Worm (Caenorhabditis elegans) whole organism, late embryonic: ENCODE results near the gene rcq-5.
A peak's percentile ranks its signal among the peaks of the same experiment; 100 is the strongest.

ENCODE experiments used
- C08G9.2 ChIP-seq: sonication (generic microtip); optimal IDR thresholded peaks from 2 replicates; lab custom pipeline; 2016; ENCODE audit warnings: mild to moderate bottlenecking, missing genetic modification characterization, moderate library complexity, missing compliant biosample characterization
- C38D4.7 ChIP-seq: fragments of 200-800 bp; sonication (Bioruptor generic); optimal IDR thresholded peaks from 2 replicates; lab custom pipeline; 2018; ENCODE audit warnings: mild to moderate bottlenecking, missing genetic modification characterization, moderate library complexity, missing compliant biosample characterization
- F13H6.1 ChIP-seq: sonication (generic microtip); optimal IDR thresholded peaks from 2 replicates; lab custom pipeline; 2016; ENCODE audit warnings: missing genetic modification characterization, missing compliant biosample characterization
- K09A11.1 ChIP-seq: sonication (generic microtip); optimal IDR thresholded peaks from 2 replicates; lab custom pipeline; 2017; ENCODE audit warnings: antibody characterized with exemption, mild to moderate bottlenecking, missing genetic modification characterization, missing compliant biosample characterization; ENCODE audit not compliant: insufficient read depth
- ama-1 ChIP-seq: fragments of 150-350 bp; optimal IDR thresholded peaks from 2 replicates; lab custom pipeline; 2014
- ceh-18 ChIP-seq: sonication (generic microtip); optimal IDR thresholded peaks from 2 replicates; lab custom pipeline; 2016; ENCODE audit warnings: missing genetic modification characterization, missing compliant biosample characterization
- ceh-19 ChIP-seq: fragments of 200-800 bp; sonication (Bioruptor generic); optimal IDR thresholded peaks from 2 replicates; lab custom pipeline; 2018; ENCODE audit warnings: mild to moderate bottlenecking, missing genetic modification characterization, missing compliant biosample characterization
- ceh-24 ChIP-seq: sonication (generic microtip); optimal IDR thresholded peaks from 2 replicates; lab custom pipeline; 2016; ENCODE audit warnings: mild to moderate bottlenecking, missing genetic modification characterization, missing compliant biosample characterization
- ceh-31 ChIP-seq: sonication (generic microtip); optimal IDR thresholded peaks from 2 replicates; lab custom pipeline; 2016; ENCODE audit warnings: missing genetic modification characterization, missing compliant biosample characterization
- ceh-6 ChIP-seq: fragments of 200-800 bp; sonication (Bioruptor generic); optimal IDR thresholded peaks from 2 replicates; lab custom pipeline; 2018; ENCODE audit warnings: mild to moderate bottlenecking, missing genetic modification characterization, missing compliant biosample characterization
- dmd-4 ChIP-seq: sonication (generic microtip); optimal IDR thresholded peaks from 2 replicates; lab custom pipeline; 2016; ENCODE audit warnings: borderline replicate concordance, missing genetic modification characterization, missing compliant biosample characterization
- elt-2 ChIP-seq: sonication (generic microtip); optimal IDR thresholded peaks from 2 replicates; lab custom pipeline; 2016; ENCODE audit warnings: missing genetic modification reagents, missing genetic modification characterization, missing compliant biosample characterization
- elt-4 ChIP-seq: sonication (generic microtip); optimal IDR thresholded peaks from 2 replicates; lab custom pipeline; 2016; ENCODE audit warnings: missing genetic modification characterization, missing compliant biosample characterization
- ets-4 ChIP-seq: sonication (generic microtip); optimal IDR thresholded peaks from 2 replicates; lab custom pipeline; 2016; ENCODE audit warnings: missing genetic modification characterization, missing compliant biosample characterization
- eyg-1 ChIP-seq: sonication (generic microtip); optimal IDR thresholded peaks from 2 replicates; lab custom pipeline; 2016; ENCODE audit warnings: missing genotype, missing genetic modification characterization, missing compliant biosample characterization
- fax-1 ChIP-seq: sonication (generic microtip); optimal IDR thresholded peaks from 2 replicates; lab custom pipeline; 2016; ENCODE audit warnings: missing genotype, missing genetic modification characterization, missing compliant biosample characterization
- fkh-6 ChIP-seq: sonication (generic microtip); optimal IDR thresholded peaks from 2 replicates; lab custom pipeline; 2016; ENCODE audit warnings: missing genetic modification characterization, missing compliant biosample characterization
- hlh-13 ChIP-seq: fragments of 200-800 bp; sonication (Bioruptor generic); optimal IDR thresholded peaks from 2 replicates; lab custom pipeline; 2018; ENCODE audit warnings: mild to moderate bottlenecking, missing genetic modification characterization, missing compliant biosample characterization
- hlh-15 ChIP-seq: sonication (generic microtip); optimal IDR thresholded peaks from 2 replicates; lab custom pipeline; 2016; ENCODE audit warnings: missing genetic modification characterization, missing compliant biosample characterization
- hlh-30 ChIP-seq: sonication (generic microtip); optimal IDR thresholded peaks from 2 replicates; lab custom pipeline; 2017; ENCODE audit warnings: antibody characterized with exemption, missing genetic modification characterization, missing compliant biosample characterization; ENCODE audit not compliant: insufficient read depth
- hlh-6 ChIP-seq: sonication (generic microtip); optimal IDR thresholded peaks from 2 replicates; lab custom pipeline; 2016; ENCODE audit warnings: missing genotype, missing genetic modification characterization, missing compliant biosample characterization
- hlh-8 ChIP-seq: sonication (generic microtip); optimal IDR thresholded peaks from 2 replicates; lab custom pipeline; 2016; ENCODE audit warnings: missing genotype, missing genetic modification characterization, missing compliant biosample characterization
- lim-6 ChIP-seq: sonication (generic microtip); optimal IDR thresholded peaks from 2 replicates; lab custom pipeline; 2016; ENCODE audit warnings: missing genetic modification characterization, missing compliant biosample characterization
- madf-2 ChIP-seq: sonication (generic microtip); optimal IDR thresholded peaks from 2 replicates; lab custom pipeline; 2017; ENCODE audit warnings: missing genetic modification characterization, missing compliant biosample characterization
- mec-3 ChIP-seq: sonication (generic microtip); optimal IDR thresholded peaks from 2 replicates; lab custom pipeline; 2016; ENCODE audit warnings: borderline replicate concordance, missing genetic modification characterization, missing compliant biosample characterization
- nfya-1 ChIP-seq: sonication (generic microtip); optimal IDR thresholded peaks from 2 replicates; lab custom pipeline; 2017; ENCODE audit warnings: missing genetic modification characterization, mild to moderate bottlenecking, missing compliant biosample characterization, antibody characterized with exemption, moderate library complexity
- nhr-232 ChIP-seq: sonication (generic microtip); optimal IDR thresholded peaks from 2 replicates; lab custom pipeline; 2016; ENCODE audit warnings: missing genetic modification characterization, missing compliant biosample characterization
- npax-4 ChIP-seq: sonication (generic microtip); optimal IDR thresholded peaks from 2 replicates; lab custom pipeline; 2016; ENCODE audit warnings: missing genetic modification characterization, missing compliant biosample characterization
- pax-1 ChIP-seq: fragments of 150-350 bp; optimal IDR thresholded peaks from 2 replicates; lab custom pipeline; 2014; ENCODE audit warnings: missing biosample characterization, missing genetic modification characterization
- pha-2 ChIP-seq: sonication (generic microtip); optimal IDR thresholded peaks from 2 replicates; lab custom pipeline; 2017; ENCODE audit warnings: mild to moderate bottlenecking, missing genetic modification characterization, missing compliant biosample characterization
- pqm-1 ChIP-seq: sonication (generic microtip); optimal IDR thresholded peaks from 2 replicates; lab custom pipeline; 2016; ENCODE audit warnings: missing genetic modification characterization, missing compliant biosample characterization
- pros-1 ChIP-seq: fragments of 150-350 bp; optimal IDR thresholded peaks from 2 replicates; lab custom pipeline; 2014; ENCODE audit warnings: missing biosample characterization, missing genetic modification reagents, missing genetic modification characterization
- ref-2 ChIP-seq: sonication (generic microtip); optimal IDR thresholded peaks from 2 replicates; lab custom pipeline; 2016; ENCODE audit warnings: missing genetic modification characterization, missing compliant biosample characterization
- sox-2 ChIP-seq: fragments of 200-800 bp; sonication (Bioruptor generic); IDR thresholded peaks from 2 replicates; pipeline ENCODE4 v1.3.6; 2022; ENCODE audit warnings: missing genetic modification reagents, missing genetic modification characterization, missing compliant biosample characterization
- tbx-7 ChIP-seq: sonication (generic microtip); optimal IDR thresholded peaks from 2 replicates; lab custom pipeline; 2016; ENCODE audit warnings: missing genotype, missing genetic modification characterization, missing compliant biosample characterization
- ttx-3 ChIP-seq: sonication (generic microtip); optimal IDR thresholded peaks from 2 replicates; lab custom pipeline; 2016; ENCODE audit warnings: missing genetic modification reagents, missing genetic modification characterization, missing compliant biosample characterization
- unc-55 ChIP-seq: sonication (generic microtip); optimal IDR thresholded peaks from 2 replicates; lab custom pipeline; 2017; ENCODE audit warnings: missing biosample characterization, missing genetic modification reagents, missing genetic modification characterization
- ztf-16 ChIP-seq: sonication (generic microtip); optimal IDR thresholded peaks from 2 replicates; lab custom pipeline; 2017; ENCODE audit warnings: missing genetic modification characterization, missing compliant biosample characterization

rcq-5 gene

DNA sequence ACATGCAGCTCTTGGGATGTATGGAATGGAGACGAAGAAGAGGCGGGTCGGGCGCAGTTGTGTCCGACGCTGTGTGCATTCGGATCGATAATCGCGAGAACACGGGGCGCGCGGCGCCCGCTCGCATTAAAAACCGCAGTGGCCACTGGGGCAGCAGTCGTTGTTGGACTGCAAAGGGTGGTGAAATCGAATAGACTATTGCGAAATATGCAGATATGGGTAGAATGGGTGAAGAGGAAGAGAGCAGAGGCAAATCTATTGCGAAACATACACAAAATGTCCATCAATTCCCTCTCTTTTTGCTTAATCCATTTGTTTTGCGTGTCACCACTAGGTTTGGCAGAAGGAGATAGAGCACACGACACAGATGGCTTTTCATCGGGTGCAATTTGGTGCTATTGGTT, 39.7 kb downstream of the rcq-5 start (continued):
- no peak for TF ChIP-seq ttx-3 (tag; lab: Kevin White, UChicago)
- TF ChIP-seq eyg-1 = no peak
- TF ChIP-seq F13H6.1 (tag; lab: Kevin White, UChicago) = no peak
- no peak for TF ChIP-seq ets-4
- no peak for TF ChIP-seq fax-1 (tag; lab: Kevin White, UChicago)
- TF ChIP-seq C08G9.2 = no peak
- no peak for TF ChIP-seq hlh-30 (tag; lab: Kevin White, UChicago)
- no peak for TF ChIP-seq ceh-18 (tag; lab: Kevin White, UChicago)
- TF ChIP-seq mec-3 = no peak
- no peak for TF ChIP-seq nhr-232 (tag; lab: Kevin White, UChicago)
- no peak for TF ChIP-seq ceh-19 (GFP tag; lab: Kevin White, UChicago)
- no peak for TF ChIP-seq dmd-4 (tag; lab: Kevin White, UChicago)
- no peak for TF ChIP-seq hlh-8 (tag; lab: Kevin White, UChicago)
- TF ChIP-seq ceh-6 (GFP tag; lab: Kevin White, UChicago) = peak; percentile 3
- TF ChIP-seq npax-4 = no peak
- TF ChIP-seq pros-1 (tag; lab: Kevin White, UChicago) = no peak
- no peak for TF ChIP-seq sox-2 (GFP tag; lab: Robert Waterston, UW)
- TF ChIP-seq hlh-15 (tag; lab: Kevin White, UChicago) = no peak
- TF ChIP-seq madf-2 (tag; lab: Kevin White, UChicago) = no peak

- TF ChIP-seq K09A11.1 (tag; lab: Kevin White, UChicago) = no peak
- TF ChIP-seq ama-1 (lab: Kevin White, UChicago) = no peak
- no peak for TF ChIP-seq pha-2 (tag; lab: Kevin White, UChicago)
- TF ChIP-seq ets-4 = no peak
- no peak for TF ChIP-seq ttx-3 (tag; lab: Kevin White, UChicago)
- no peak for TF ChIP-seq nfya-1 (tag; lab: Kevin White, UChicago)
- no peak for TF ChIP-seq hlh-30 (tag; lab: Kevin White, UChicago)
- TF ChIP-seq pax-1 (tag; lab: Kevin White, UChicago) = no peak
- no peak for TF ChIP-seq ref-2 (tag; lab: Kevin White, UChicago)
- no peak for TF ChIP-seq fkh-6 (tag; lab: Kevin White, UChicago)
- TF ChIP-seq nhr-232 (tag; lab: Kevin White, UChicago) = no peak
- no peak for TF ChIP-seq ceh-19 (GFP tag; lab: Kevin White, UChicago)
- TF ChIP-seq unc-55 (GFP tag; lab: Kevin White, UChicago) = no peak
- TF ChIP-seq madf-2 (tag; lab: Kevin White, UChicago) = no peak
- no peak for TF ChIP-seq ztf-16
- TF ChIP-seq mec-3 = no peak
Measured at ce11 chrIII:4017527-4017926, 40.2 kb downstream of the rcq-5 start, which contains the start of gene tbb-2. TSS of gene tbb-2 (minus strand) at chrIII:4017627.

ce11 chrIII:4015382-4015986, 42.3 kb downstream of the rcq-5 start:
- TF ChIP-seq hlh-13 (no peak), elt-4 (tag; lab: Kevin White, UChicago) (no peak), hlh-30 (tag; lab: Kevin White, UChicago) (no peak), ets-4 (no peak), F13H6.1 (tag; lab: Kevin White, UChicago) (no peak), ceh-24 (tag; lab: Kevin White, UChicago) (no peak), K09A11.1 (tag; lab: Kevin White, UChicago) (no peak), ref-2 (tag; lab: Kevin White, UChicago) (no peak), C08G9.2 (no peak), elt-2 (no peak), ceh-19 (GFP tag; lab: Kevin White, UChicago) (no peak), lim-6 (tag; lab: Kevin White, UChicago) (no peak), pqm-1 (tag; lab: Kevin White, UChicago) (no peak), tbx-7 (no peak), hlh-6 (tag; lab: Kevin White, UChicago) (no peak), C38D4.7 (GFP tag; lab: Kevin White, UChicago) (no peak), ceh-31 (tag; lab: Kevin White, UChicago) (no peak)
